Worm (Caenorhabditis elegans) whole organism, L1 larva: ENCODE measurements around the gene valv-1.

Experiments used
- aly-2 ChIP-seq: fragments of 150-350 bp; optimal IDR thresholded peaks from 2 replicates; lab custom pipeline; 2014; ENCODE audit warnings: missing biosample characterization, missing genetic modification characterization
- ceh-8 ChIP-seq: fragments of 200-800 bp; sonication (Bioruptor generic); optimal IDR thresholded peaks from 2 replicates; lab custom pipeline; 2018; ENCODE audit warnings: mild to moderate bottlenecking, missing genetic modification characterization, moderate library complexity, missing compliant biosample characterization
- dpl-1 ChIP-seq, 3 experiments: fragments of 150-350 bp in 2 of 3; sonication (generic microtip) in 1 of 3; optimal IDR thresholded peaks; 2 replicates each; lab custom pipeline; 2014 to 2017; ENCODE audit warnings: missing biosample characterization in 3 of 3, missing genetic modification characterization in 3 of 3, missing genetic modification reagents in 3 of 3
- efl-1 ChIP-seq, 4 experiments: fragments of 150-350 bp; optimal IDR thresholded peaks in 3 of 4; peaks in 1 of 4; 1 replicate in 1 of 4; 2 replicates in 3 of 4; lab custom pipeline; 2014; ENCODE audit warnings: missing biosample characterization in 2 of 4, missing genetic modification characterization in 2 of 4, missing genetic modification reagents in 2 of 4
- egl-13 ChIP-seq: sonication (generic microtip); optimal IDR thresholded peaks from 2 replicates; lab custom pipeline; 2016; ENCODE audit warnings: missing genotype, missing genetic modification reagents, missing genetic modification characterization, missing compliant biosample characterization
- fkh-8 ChIP-seq: sonication (generic microtip); optimal IDR thresholded peaks from 2 replicates; lab custom pipeline; 2016; ENCODE audit warnings: mild to moderate bottlenecking, missing genetic modification characterization, missing compliant biosample characterization
- hpl-2 ChIP-seq: fragments of 150-350 bp; optimal IDR thresholded peaks from 2 replicates; lab custom pipeline; 2014; ENCODE audit warnings: missing biosample characterization, missing genetic modification reagents, missing genetic modification characterization
- lin-14 ChIP-seq: fragments of 200-800 bp; sonication (Bioruptor generic); optimal IDR thresholded peaks from 2 replicates; lab custom pipeline; 2018; ENCODE audit warnings: mild to moderate bottlenecking, missing genetic modification characterization, moderate library complexity, missing compliant biosample characterization
- mab-9 ChIP-seq: fragments of 200-800 bp; sonication (Bioruptor generic); IDR thresholded peaks from 2 replicates; pipeline ENCODE4 v1.3.6; 2022; ENCODE audit warnings: missing genetic modification reagents, missing genetic modification characterization, missing compliant biosample characterization
- nhr-20 ChIP-seq: sonication (generic microtip); optimal IDR thresholded peaks from 2 replicates; lab custom pipeline; 2016; ENCODE audit warnings: mild to moderate bottlenecking, missing genetic modification characterization, missing compliant biosample characterization
- nhr-90 ChIP-seq: sonication (generic microtip); optimal IDR thresholded peaks from 2 replicates; lab custom pipeline; 2016; ENCODE audit warnings: mild to moderate bottlenecking, missing genetic modification characterization, missing compliant biosample characterization; ENCODE audit not compliant: poor library complexity
- pax-3 ChIP-seq: fragments of 200-800 bp; sonication (Bioruptor generic); optimal IDR thresholded peaks from 2 replicates; lab custom pipeline; 2018; ENCODE audit warnings: mild to moderate bottlenecking, missing genetic modification characterization, moderate library complexity, missing compliant biosample characterization
- snpc-4 ChIP-seq: fragments of 150-350 bp; optimal IDR thresholded peaks from 2 replicates; lab custom pipeline; 2014; ENCODE audit warnings: missing biosample characterization, missing genetic modification characterization
- snu-23 ChIP-seq: sonication (generic microtip); optimal IDR thresholded peaks from 2 replicates; lab custom pipeline; 2016; ENCODE audit warnings: missing genetic modification characterization, missing compliant biosample characterization
- swsn-7 ChIP-seq: sonication (generic microtip); optimal IDR thresholded peaks from 2 replicates; lab custom pipeline; 2016; ENCODE audit warnings: missing genetic modification characterization, missing compliant biosample characterization
- tbx-2 ChIP-seq: sonication (generic microtip); optimal IDR thresholded peaks from 2 replicates; lab custom pipeline; 2016; ENCODE audit warnings: missing genetic modification characterization, missing compliant biosample characterization
- unc-130 ChIP-seq: fragments of 150-350 bp; optimal IDR thresholded peaks from 2 replicates; lab custom pipeline; 2017; ENCODE audit warnings: missing biosample characterization, missing genetic modification characterization, inconsistent platforms
- unc-86 ChIP-seq: sonication (generic microtip); optimal IDR thresholded peaks from 2 replicates; lab custom pipeline; 2016; ENCODE audit warnings: missing genetic modification characterization, missing compliant biosample characterization

Gene valv-1

DNA sequence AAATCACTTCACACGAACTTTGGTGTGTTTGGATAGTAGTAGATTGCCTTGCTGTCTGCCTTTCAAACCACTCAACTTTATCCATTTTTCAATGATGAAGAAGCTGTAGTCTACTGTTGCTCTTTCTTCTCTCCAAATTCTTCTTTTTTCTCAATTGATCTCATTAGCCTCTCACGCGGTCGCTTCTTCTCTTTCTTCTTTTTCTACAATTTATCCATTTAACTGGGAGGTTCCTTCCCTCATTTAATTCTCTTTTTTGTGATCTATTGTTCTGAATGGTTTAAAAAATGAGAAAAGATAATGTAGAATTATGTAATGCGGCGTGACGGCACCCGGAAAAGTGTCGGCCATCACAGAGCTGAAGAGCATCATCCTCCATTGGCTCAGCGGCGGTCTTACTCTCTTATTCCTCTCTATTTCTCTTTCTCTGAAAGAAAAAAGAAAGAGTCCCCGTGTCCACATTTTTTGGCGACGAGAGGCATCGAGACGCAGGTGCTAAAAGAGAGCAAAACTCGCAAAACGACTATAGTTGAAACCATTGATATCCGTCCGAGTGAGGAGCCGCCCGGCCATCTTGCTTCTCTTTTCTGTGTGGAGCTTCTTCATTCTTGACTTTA, 44.5 kb downstream of the valv-1 start (continued):
- TF ChIP-seq fkh-8 (no peak), mab-9 (GFP tag; lab: Robert Waterston, UW) (no peak), ceh-8 (GFP tag; lab: Kevin White, UChicago) (no peak), hpl-2 (no peak), nhr-20 (peak; percentile 24), swsn-7 (peak; percentile 14), nhr-90 (tag; lab: Kevin White, UChicago) (no peak), unc-130 (tag; lab: Kevin White, UChicago) (peak; percentile 31), snpc-4 (no peak), dpl-1 (GFP tag; optimal IDR thresholded peaks at IDR 0.05; lab: Kevin White, UChicago) (no peak), aly-2 (tag; lab: Kevin White, UChicago) (no peak), unc-86 (peak; percentile 40), snu-23 (peak; percentile 20)
- TF ChIP-seq, all 84 proteins: peak for 13

DNA sequence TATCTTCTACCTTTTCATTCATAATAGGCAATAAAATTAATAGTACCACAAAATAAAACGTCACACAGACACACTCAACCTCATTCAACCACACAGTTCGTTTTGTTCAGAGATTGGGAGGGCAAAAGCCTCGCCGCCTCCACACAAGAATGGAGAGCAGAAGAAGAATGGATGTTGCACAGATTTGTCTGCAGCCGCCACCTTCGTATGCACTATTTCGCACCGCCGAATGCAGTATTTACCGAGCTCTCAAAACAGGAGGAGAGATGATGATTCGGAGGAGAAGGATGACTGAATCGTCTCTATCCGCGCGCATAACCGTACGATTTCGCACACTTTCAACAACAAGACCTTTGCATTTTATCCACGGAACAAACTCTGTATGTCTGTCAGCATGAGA, 47.6 kb downstream of the valv-1 start:
- no peak for TF ChIP-seq pax-3 (tag; lab: Kevin White, UChicago)
- peak; percentile 5 for TF ChIP-seq lin-14 (GFP tag; lab: Kevin White, UChicago)
- TF ChIP-seq tbx-2: peak; percentile 30
- no peak for TF ChIP-seq efl-1 (optimal IDR thresholded peaks at IDR 0.05; lab: Kevin White, UChicago)
- peak in 1 of 2 experiments; percentile 77 for TF ChIP-seq efl-1 (GFP tag; optimal IDR thresholded peaks at IDR 0.05 in 1 of 2; lab: Kevin White, UChicago)
- TF ChIP-seq egl-13 (tag; lab: Kevin White, UChicago): no peak
- TF ChIP-seq, all 84 proteins: peak for 3
